Worm (Caenorhabditis elegans) whole organism, L4 larva: ENCODE results near the gene nhr-99.
A peak's percentile ranks its signal among the peaks of the same experiment; 100 is the strongest.

Experiments used
- F10B5.3 ChIP-seq: sonication (generic microtip); optimal IDR thresholded peaks from 2 replicates; lab custom pipeline; 2016; ENCODE audit warnings: mild to moderate bottlenecking, missing genetic modification characterization, missing compliant biosample characterization
- T20F7.1 ChIP-seq: fragments of 200-800 bp; sonication (Bioruptor generic); optimal IDR thresholded peaks from 2 replicates; lab custom pipeline; 2018; ENCODE audit warnings: mild to moderate bottlenecking, missing genetic modification characterization, missing compliant biosample characterization
- aha-1 ChIP-seq: fragments of 150-350 bp; peaks from one replicate; lab custom pipeline; 2014; ENCODE audit warnings: missing biosample characterization, missing genetic modification characterization
- ama-1 ChIP-seq: fragments of 150-350 bp; optimal IDR thresholded peaks from 2 replicates; lab custom pipeline; 2014; ENCODE audit warnings: inconsistent platforms, mixed read lengths
- ceh-20 ChIP-seq: fragments of 200-800 bp; sonication (Bioruptor generic); IDR thresholded peaks from 2 replicates; pipeline ENCODE4 v1.3.6; 2022; ENCODE audit warnings: missing genetic modification reagents, missing genetic modification characterization, missing compliant biosample characterization
- ceh-62 ChIP-seq: sonication (generic microtip); optimal IDR thresholded peaks from 2 replicates; lab custom pipeline; 2017; ENCODE audit warnings: missing biosample characterization, missing genetic modification characterization
- ctbp-1 ChIP-seq: fragments of 200-800 bp; sonication (Bioruptor generic); IDR thresholded peaks from 2 replicates; pipeline ENCODE4 v1.3.6; 2022; ENCODE audit warnings: missing genetic modification reagents, missing genetic modification characterization, missing compliant biosample characterization
- daf-19 ChIP-seq: fragments of 200-800 bp; sonication (Bioruptor generic); conservative IDR thresholded peaks from 2 replicates; pipeline ENCODE4 v1.3.6; 2022; ENCODE audit warnings: missing genetic modification characterization, missing compliant biosample characterization
- egl-27 ChIP-seq: sonication (generic microtip); optimal IDR thresholded peaks from 3 replicates; lab custom pipeline; 2017; ENCODE audit warnings: missing biosample characterization, missing genetic modification reagents, missing genetic modification characterization
- fkh-10 ChIP-seq: fragments of 150-350 bp; optimal IDR thresholded peaks from 2 replicates; lab custom pipeline; 2014; ENCODE audit warnings: missing biosample characterization, missing genetic modification reagents, missing genetic modification characterization
- hlh-11 ChIP-seq: fragments of 200-800 bp; sonication (Bioruptor generic); optimal IDR thresholded peaks from 2 replicates; lab custom pipeline; 2018; ENCODE audit warnings: mild to moderate bottlenecking, missing genetic modification characterization, missing compliant biosample characterization
- hlh-30 ChIP-seq: sonication (generic microtip); optimal IDR thresholded peaks from 2 replicates; lab custom pipeline; 2017; ENCODE audit warnings: antibody characterized with exemption, mild to moderate bottlenecking, missing genetic modification characterization, missing compliant biosample characterization; ENCODE audit not compliant: insufficient read depth
- lin-15B ChIP-seq: fragments of 150-350 bp; sonication (generic microtip); optimal IDR thresholded peaks from 3 replicates; lab custom pipeline; 2014; ENCODE audit warnings: missing biosample characterization, missing genetic modification characterization
- lin-29 ChIP-seq: fragments of 200-800 bp; sonication (Bioruptor generic); IDR thresholded peaks from 2 replicates; pipeline ENCODE4 v1.3.6; 2022; ENCODE audit warnings: missing genetic modification reagents, missing genetic modification characterization, missing compliant biosample characterization
- lin-39 ChIP-seq: fragments of 150-350 bp; optimal IDR thresholded peaks from 2 replicates; lab custom pipeline; 2014; ENCODE audit warnings: missing biosample characterization, missing genetic modification reagents, missing genetic modification characterization
- mep-1 ChIP-seq: fragments of 150-350 bp; sonication (generic microtip); optimal IDR thresholded peaks from 3 replicates; lab custom pipeline; 2014; ENCODE audit warnings: missing biosample characterization, missing genetic modification characterization
- mxl-2 ChIP-seq: fragments of 200-800 bp; sonication (Bioruptor generic); conservative IDR thresholded peaks from 2 replicates; pipeline ENCODE4 v1.3.6; 2022; ENCODE audit warnings: missing genetic modification reagents, missing genetic modification characterization, missing compliant biosample characterization
- mxl-3 ChIP-seq: fragments of 200-800 bp; sonication (Bioruptor generic); optimal IDR thresholded peaks from 2 replicates; lab custom pipeline; 2018; ENCODE audit warnings: mild to moderate bottlenecking, missing genetic modification characterization, missing compliant biosample characterization
- nhr-237 ChIP-seq: sonication (generic microtip); optimal IDR thresholded peaks from 2 replicates; lab custom pipeline; 2017; ENCODE audit warnings: missing biosample characterization, missing genetic modification characterization
- nhr-41 ChIP-seq: fragments of 200-800 bp; sonication (Bioruptor generic); IDR thresholded peaks from 2 replicates; pipeline ENCODE4 v1.3.6; 2022; ENCODE audit warnings: missing genetic modification reagents, missing genetic modification characterization, missing compliant biosample characterization
- nhr-42 ChIP-seq: fragments of 200-800 bp; sonication (Bioruptor generic); IDR thresholded peaks from 2 replicates; pipeline ENCODE4 v1.3.6; 2022; ENCODE audit warnings: missing genetic modification characterization, missing compliant biosample characterization
- pqm-1 ChIP-seq: sonication (generic microtip); optimal IDR thresholded peaks from 2 replicates; lab custom pipeline; 2017; ENCODE audit warnings: missing biosample characterization, missing genetic modification characterization
- saeg-2 ChIP-seq: fragments of 200-800 bp; sonication (Bioruptor generic); IDR thresholded peaks from 2 replicates; pipeline ENCODE4 v1.3.6; 2022; ENCODE audit warnings: missing genetic modification reagents, missing genetic modification characterization, missing compliant biosample characterization
- sdz-12 ChIP-seq: fragments of 200-800 bp; sonication (Bioruptor generic); optimal IDR thresholded peaks from 2 replicates; lab custom pipeline; 2018; ENCODE audit warnings: mild to moderate bottlenecking, missing genetic modification characterization, missing compliant biosample characterization
- spr-3 ChIP-seq: fragments of 200-800 bp; sonication (Bioruptor generic); optimal IDR thresholded peaks from 2 replicates; lab custom pipeline; 2018; ENCODE audit warnings: mild to moderate bottlenecking, missing genetic modification characterization, missing compliant biosample characterization
- unc-130 ChIP-seq: sonication (generic microtip); optimal IDR thresholded peaks from 2 replicates; lab custom pipeline; 2016; ENCODE audit warnings: missing genetic modification reagents, missing genetic modification characterization, missing compliant biosample characterization
- unc-62 ChIP-seq, 3 experiments: fragments of 150-350 bp in 1 of 3; sonication (generic microtip); optimal IDR thresholded peaks in 2 of 3; peaks in 1 of 3; 1 replicate in 1 of 3; 2 replicates in 2 of 3; lab custom pipeline; 2014 to 2017; ENCODE audit warnings: missing biosample characterization in 3 of 3, missing genetic modification characterization in 3 of 3, missing genetic modification reagents in 3 of 3, missing genotype in 1 of 3
- zag-1 ChIP-seq: fragments of 150-350 bp; optimal IDR thresholded peaks from 2 replicates; lab custom pipeline; 2014; ENCODE audit warnings: missing biosample characterization, missing genetic modification characterization
- zfp-2 ChIP-seq: sonication (generic microtip); optimal IDR thresholded peaks from 2 replicates; lab custom pipeline; 2016; ENCODE audit warnings: mild to moderate bottlenecking, missing genetic modification characterization, missing compliant biosample characterization
- zip-11 ChIP-seq: fragments of 200-800 bp; sonication (Bioruptor generic); IDR thresholded peaks from 2 replicates; pipeline ENCODE4 v1.3.6; 2022; ENCODE audit warnings: missing genetic modification characterization, missing compliant biosample characterization
- ztf-7 ChIP-seq: fragments of 150-350 bp; optimal IDR thresholded peaks from 2 replicates; lab custom pipeline; 2014; ENCODE audit warnings: missing biosample characterization, missing genetic modification characterization

The nhr-99 gene

DNA sequence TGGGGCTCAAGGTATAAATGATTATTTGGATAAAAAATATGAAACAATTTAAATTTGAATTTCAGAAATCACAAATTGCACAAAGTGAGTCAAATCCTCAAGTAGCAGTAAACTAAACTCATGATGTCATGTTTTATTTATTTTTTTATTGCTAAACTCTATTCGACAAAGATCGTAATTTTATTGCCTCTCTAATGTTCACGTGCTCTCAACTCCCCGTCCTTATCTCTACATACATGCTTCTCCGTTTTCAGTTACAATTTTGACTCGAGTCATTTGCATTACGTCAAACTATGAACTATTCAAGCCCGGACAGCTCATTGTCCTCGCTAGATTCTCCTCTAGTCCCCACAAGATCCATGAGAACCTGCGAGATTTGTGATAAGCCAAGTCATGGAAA lies at the start of gene nhr-99 (continued):
- no peak for TF ChIP-seq saeg-2 (GFP tag; lab: Robert Waterston, UW)
- no peak for TF ChIP-seq mxl-2 (GFP tag; lab: Robert Waterston, UW)
- TF ChIP-seq ceh-20 (GFP tag; lab: Robert Waterston, UW) = no peak
- TF ChIP-seq mxl-3 (GFP tag; lab: Kevin White, UChicago) = peak; percentile 27
- no peak for TF ChIP-seq F10B5.3 (tag; lab: Kevin White, UChicago)
- no peak for TF ChIP-seq unc-130 (GFP tag; lab: Kevin White, UChicago)

DNA sequence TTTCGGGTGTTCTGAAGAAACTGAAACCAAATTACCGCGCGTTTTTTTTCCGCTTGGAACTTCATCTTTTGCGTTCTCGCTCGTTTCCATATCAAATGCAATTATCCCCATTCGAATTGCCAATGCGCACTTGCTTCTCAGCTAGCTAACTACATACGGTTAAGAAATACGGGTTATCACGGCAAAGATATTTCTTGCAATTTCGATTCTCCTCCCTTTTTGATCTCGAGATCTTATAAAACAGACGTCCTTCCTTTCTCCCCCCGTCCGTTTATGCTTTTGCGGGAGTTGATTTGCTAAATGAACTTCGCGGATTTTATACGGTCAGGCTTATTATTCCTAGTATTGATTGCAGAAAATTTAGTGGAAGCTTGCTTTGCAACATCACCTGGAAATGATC lies 45.7 kb upstream of the nhr-99 start, which contains the start of gene B0554.4:
B0554.4 (plus strand) TSS at position 301 of the 400 bp plus-strand sequence.
- TF ChIP-seq unc-62 (GFP tag; optimal IDR thresholded peaks at IDR 0.05 in 1 of 2; lab: Kevin White, UChicago) (peak in 1 of 2 experiments; percentile 75), unc-62 (tag; optimal IDR thresholded peaks at IDR 0.05; lab: Kevin White, UChicago) (no peak), mep-1 (tag; lab: Kevin White, UChicago) (no peak)

DNA sequence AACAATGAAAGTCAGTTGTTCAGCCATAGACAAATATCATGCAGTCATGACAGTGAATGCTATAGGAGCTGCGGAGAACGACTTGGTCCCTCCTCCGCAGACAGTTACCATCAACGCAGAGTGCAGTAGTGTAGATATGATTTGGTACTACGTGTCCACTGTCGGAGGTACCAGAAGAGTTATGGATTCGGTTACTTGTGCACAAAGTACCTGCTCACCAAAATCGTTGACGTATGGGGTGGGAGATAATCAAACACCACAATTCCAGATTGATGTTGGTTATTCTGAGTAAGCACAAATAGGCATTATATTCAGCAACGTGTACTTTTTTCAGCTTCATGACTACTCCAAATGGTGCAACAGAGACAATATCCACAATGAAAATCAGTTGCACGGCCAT lies 41.6 kb upstream of the nhr-99 start:
- peak in 1 of 2 experiments; percentile 94 for TF ChIP-seq unc-62 (GFP tag; optimal IDR thresholded peaks at IDR 0.05 in 1 of 2; lab: Kevin White, UChicago)
- TF ChIP-seq unc-62 (tag; optimal IDR thresholded peaks at IDR 0.05; lab: Kevin White, UChicago) = no peak
- TF ChIP-seq hlh-30 (tag; lab: Kevin White, UChicago) = no peak
- TF ChIP-seq hlh-11 (tag; lab: Kevin White, UChicago) = no peak
- no peak for TF ChIP-seq zfp-2 (tag; lab: Kevin White, UChicago)

DNA sequence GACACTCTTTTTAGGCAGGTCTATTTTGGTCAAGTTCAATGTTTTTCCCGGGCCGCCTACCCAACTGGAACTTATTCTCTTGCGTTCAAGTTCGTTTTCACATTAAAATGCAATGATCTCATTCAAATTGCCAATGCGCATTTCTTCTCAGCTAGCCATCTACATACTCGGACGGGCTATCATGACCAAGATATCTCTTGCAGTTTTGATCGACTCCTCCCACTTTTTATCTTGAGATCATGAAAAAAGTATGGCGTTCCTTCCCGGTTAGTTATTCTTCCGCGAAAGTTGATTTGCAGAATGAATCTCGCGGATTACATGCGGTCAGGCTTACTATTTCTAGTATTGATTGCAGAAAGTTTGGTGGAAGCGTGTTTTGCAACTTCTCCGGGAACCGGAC lies 40.7 kb upstream of the nhr-99 start, which contains the start of gene B0554.2:
B0554.2 (plus strand) TSS at position 301 of the 400 bp plus-strand sequence.
- no peak for TF ChIP-seq lin-39
- no peak for TF ChIP-seq pqm-1 (tag; lab: Kevin White, UChicago)
- no peak for TF ChIP-seq ceh-62 (tag; lab: Kevin White, UChicago)
- no peak for TF ChIP-seq ztf-7 (tag; lab: Kevin White, UChicago)
- TF ChIP-seq lin-29 (GFP tag; lab: Robert Waterston, UW) = no peak
- TF ChIP-seq unc-130 (GFP tag; lab: Kevin White, UChicago) = no peak
- no peak for TF ChIP-seq nhr-41
- no peak for TF ChIP-seq zag-1 (tag; lab: Kevin White, UChicago)
- no peak for TF ChIP-seq saeg-2 (GFP tag; lab: Robert Waterston, UW)
- no peak for TF ChIP-seq fkh-10
- TF ChIP-seq nhr-42 (GFP tag; lab: Robert Waterston, UW) = no peak
- no peak for TF ChIP-seq egl-27 (tag; lab: Kevin White, UChicago)
- no peak for TF ChIP-seq ama-1 (lab: Kevin White, UChicago)
- TF ChIP-seq lin-15B (tag; lab: Kevin White, UChicago) = no peak
- no peak for TF ChIP-seq ctbp-1
- TF ChIP-seq nhr-237 = no peak
- TF ChIP-seq daf-19 (GFP tag; lab: Robert Waterston, UW) = no peak
- TF ChIP-seq ceh-20 (GFP tag; lab: Robert Waterston, UW) = no peak

DNA sequence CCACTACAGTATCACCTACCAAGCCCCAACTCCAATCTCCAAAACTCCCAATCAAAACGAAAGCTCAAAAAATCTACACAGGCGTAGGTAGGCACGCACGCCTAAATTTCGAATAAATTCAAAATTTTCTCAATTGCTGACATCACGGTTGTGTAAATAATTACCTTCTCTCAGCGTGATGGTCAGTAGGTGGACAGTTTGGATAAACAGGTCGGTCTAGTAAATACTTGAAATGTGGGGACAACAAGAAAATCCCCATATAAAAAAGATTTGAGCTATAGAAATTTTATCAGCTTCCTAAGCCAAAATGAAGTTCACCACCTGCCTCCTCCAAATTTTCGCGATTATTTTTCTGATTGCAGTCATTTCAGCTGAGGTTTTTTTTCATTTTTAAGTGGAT lies 36.5 kb upstream of the nhr-99 start, which contains the start of gene B0554.1:
B0554.1 (plus strand) TSS at position 301 of the 400 bp plus-strand sequence.
- TF ChIP-seq zag-1 (tag; lab: Kevin White, UChicago) (no peak), zip-11 (GFP tag; lab: Robert Waterston, UW) (no peak), T20F7.1 (GFP tag; lab: Kevin White, UChicago) (no peak), lin-29 (GFP tag; lab: Robert Waterston, UW) (no peak), nhr-237 (no peak)

DNA sequence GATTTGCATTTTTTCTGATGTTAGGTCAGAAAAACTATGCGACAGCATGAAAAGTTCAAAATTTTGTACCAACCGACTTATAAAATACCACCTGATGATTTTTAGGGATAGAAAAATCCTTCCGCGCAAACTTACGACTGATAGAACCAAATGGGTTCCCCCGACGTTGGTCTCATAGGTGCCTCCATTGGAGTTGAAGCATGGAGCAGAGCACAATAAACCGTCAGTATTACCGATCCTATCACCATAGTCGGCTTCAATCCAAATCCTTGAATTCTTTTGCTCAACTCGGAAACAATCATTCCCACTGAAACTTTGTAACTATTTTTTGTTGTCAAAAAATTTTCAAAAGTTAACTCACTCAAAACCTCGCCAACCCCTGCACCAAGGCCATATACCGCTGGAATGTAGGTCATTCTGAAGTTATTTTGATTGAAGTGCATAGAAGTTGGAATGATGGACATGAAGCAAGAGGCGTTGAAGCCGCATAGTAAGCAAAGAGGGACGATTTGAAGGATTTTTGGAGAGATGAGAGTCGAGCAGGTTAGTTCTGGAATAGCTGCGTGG lies 35.3 kb upstream of the nhr-99 start:
- TF ChIP-seq spr-3 (GFP tag; lab: Kevin White, UChicago) = no peak
- TF ChIP-seq aha-1 (tag; lab: Kevin White, UChicago) = peak; percentile 92
- no peak for TF ChIP-seq nhr-237
- TF ChIP-seq unc-62 (GFP tag; optimal IDR thresholded peaks at IDR 0.05 in 1 of 2; lab: Kevin White, UChicago) = peak in 1 of 2 experiments; percentile 90
- TF ChIP-seq unc-62 (tag; optimal IDR thresholded peaks at IDR 0.05; lab: Kevin White, UChicago) = no peak
- TF ChIP-seq sdz-12 (GFP tag; lab: Kevin White, UChicago) = no peak
